Worm (Caenorhabditis elegans) whole organism, young adult: Measurements from ENCODE around the gene ssup-72.

Experiments
- F33H1.4 ChIP-seq: fragments of 200-800 bp; sonication (Bioruptor generic); IDR thresholded peaks from 2 replicates; pipeline ENCODE4 v1.3.6; 2022; ENCODE audit warnings: missing genetic modification reagents, missing genetic modification characterization, missing compliant biosample characterization
- ama-1 ChIP-seq, 3 experiments: fragments of 150-350 bp in 1 of 3; sonication (generic microtip) in 2 of 3; optimal IDR thresholded peaks; 2 replicates each; lab custom pipeline; 2014 to 2018; ENCODE audit warnings: missing biosample characterization in 2 of 3, missing genetic modification characterization in 2 of 3, missing genetic modification reagents in 2 of 3
- athp-1 ChIP-seq: sonication (generic microtip); optimal IDR thresholded peaks from 2 replicates; lab custom pipeline; 2017; ENCODE audit warnings: mild to moderate bottlenecking, missing genetic modification characterization, missing compliant biosample characterization
- cebp-2 ChIP-seq: fragments of 200-800 bp; sonication (Bioruptor generic); IDR thresholded peaks from 2 replicates; pipeline ENCODE4 v1.3.6; 2022; ENCODE audit warnings: missing genetic modification characterization, missing compliant biosample characterization
- egrh-3 ChIP-seq: fragments of 200-800 bp; sonication (Bioruptor generic); IDR thresholded peaks from 2 replicates; pipeline ENCODE4 v1.3.6; 2022; ENCODE audit warnings: missing genetic modification reagents, missing genetic modification characterization, missing compliant biosample characterization
- let-607 ChIP-seq, 2 experiments: fragments of 200-800 bp in 1 of 2; sonication (Bioruptor generic) in 1 of 2; sonication (generic microtip) in 1 of 2; optimal IDR thresholded peaks; 2 replicates each; lab custom pipeline; 2016 to 2018; ENCODE audit warnings: mild to moderate bottlenecking in 2 of 2, missing compliant biosample characterization in 2 of 2, missing genetic modification characterization in 2 of 2, moderate library complexity in 2 of 2, missing genotype in 1 of 2
- mcd-1 ChIP-seq: fragments of 200-800 bp; sonication (Bioruptor generic); IDR thresholded peaks from 2 replicates; pipeline ENCODE4 v1.3.6; 2022; ENCODE audit warnings: missing genetic modification reagents, missing genetic modification characterization, missing compliant biosample characterization

ce11 chrII:6729331-6729730 is 47.1 kb upstream of the ssup-72 start, which contains the start of gene T14B4.8:
- TF ChIP-seq athp-1 (tag; lab: Kevin White, UChicago), result no peak
- TF ChIP-seq mcd-1 (GFP tag; lab: Robert Waterston, UW), result no peak
- TF ChIP-seq F33H1.4 (GFP tag; lab: Robert Waterston, UW), result no peak
- TF ChIP-seq let-607 (tag; optimal IDR thresholded peaks at IDR 0.05; lab: Kevin White, UChicago), result no peak
- no peak for TF ChIP-seq ama-1 (optimal IDR thresholded peaks at IDR 0.05; lab: Kevin White, UChicago)
- no peak for TF ChIP-seq ama-1 (GFP tag; optimal IDR thresholded peaks at IDR 0.05; lab: Kevin White, UChicago)
- no peak for TF ChIP-seq cebp-2
- no peak for TF ChIP-seq egrh-3
